Worm (Caenorhabditis elegans) whole organism, L4/young adult: ENCODE measurements around the gene srj-21.

ENCODE experiments used
- W03F9.2 ChIP-seq: fragments of 150-350 bp; optimal IDR thresholded peaks from 2 replicates; lab custom pipeline; 2014; ENCODE audit warnings: missing biosample characterization, missing genetic modification characterization
- dao-5 ChIP-seq: sonication (generic microtip); optimal IDR thresholded peaks from 2 replicates; lab custom pipeline; 2016; ENCODE audit warnings: missing genotype, missing genetic modification characterization, moderate library complexity, missing compliant biosample characterization
- him-1 ChIP-seq: sonication (generic microtip); optimal IDR thresholded peaks from 2 replicates; lab custom pipeline; 2016; ENCODE audit warnings: missing genotype, missing genetic modification reagents, missing genetic modification characterization, missing compliant biosample characterization

DNA sequence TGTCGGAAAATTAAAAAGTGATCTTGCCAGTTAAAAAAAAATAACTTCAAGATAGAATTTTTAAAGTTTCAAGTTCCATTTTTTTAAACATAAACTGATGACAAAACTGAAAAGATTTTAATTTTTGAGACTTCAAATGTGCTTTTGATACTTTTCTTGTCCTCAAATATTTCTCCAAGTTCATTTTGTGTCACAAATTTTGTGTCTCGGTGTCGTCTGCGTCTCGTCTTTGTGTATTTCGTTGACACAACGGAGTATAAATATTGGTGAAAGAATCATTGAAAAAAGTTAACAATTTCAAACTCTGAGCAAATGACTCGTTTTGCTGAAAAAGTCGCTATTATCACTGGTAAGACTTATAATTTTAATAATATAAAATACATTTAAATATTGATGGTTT, 38.9 kb downstream of the srj-21 start, which contains the start of gene D1054.8:
- TF ChIP-seq dao-5 (tag; lab: Kevin White, UChicago) (no peak), W03F9.2 (tag; lab: Kevin White, UChicago) (no peak), him-1 (tag; lab: Kevin White, UChicago) (no peak)
